Fruit fly (Drosophila melanogaster): ENCODE data around the gene Tmtc4.

dm6 chr3R:15366839-15367238, 15.8 kb downstream of the Tmtc4 start:
- TF ChIP-seq pan (optimal IDR thresholded peaks at IDR 0.05), result no peak
- TF ChIP-seq EcR (GFP tag; optimal IDR thresholded peaks at IDR 0.05), result no peak
- TF ChIP-seq psq (optimal IDR thresholded peaks at IDR 0.05), result no peak
- TF ChIP-seq CG8478 (optimal IDR thresholded peaks at IDR 0.05), result no peak
- no peak for TF ChIP-seq Dll (optimal IDR thresholded peaks at IDR 0.05)
